Worm (Caenorhabditis elegans) whole organism, L1 larva: ENCODE measurements around the gene pwp-1.

Experiments
- Y116A8C.19 ChIP-seq: sonication (generic microtip); optimal IDR thresholded peaks from 2 replicates; lab custom pipeline; 2016; ENCODE audit warnings: missing compliant biosample characterization, missing genetic modification characterization, borderline replicate concordance
- efl-3 ChIP-seq: fragments of 200-800 bp; sonication (Bioruptor generic); optimal IDR thresholded peaks from 2 replicates; lab custom pipeline; 2018; ENCODE audit warnings: mild to moderate bottlenecking, missing genetic modification characterization, missing compliant biosample characterization
- elt-2 ChIP-seq: sonication (generic microtip); optimal IDR thresholded peaks from 2 replicates; lab custom pipeline; 2016; ENCODE audit warnings: missing genetic modification characterization, mild to moderate bottlenecking, inconsistent platforms, missing compliant biosample characterization, missing genetic modification reagents
- lin-15B ChIP-seq: fragments of 150-350 bp; sonication (generic microtip); optimal IDR thresholded peaks from 3 replicates; lab custom pipeline; 2014; ENCODE audit warnings: missing biosample characterization, missing genetic modification characterization
- lsy-2 ChIP-seq, 2 experiments: fragments of 150-350 bp; optimal IDR thresholded peaks; 2 replicates each; lab custom pipeline; 2014; ENCODE audit warnings: missing biosample characterization in 2 of 2, missing genetic modification characterization in 2 of 2
- nhr-11 ChIP-seq: fragments of 150-350 bp; optimal IDR thresholded peaks from 2 replicates; lab custom pipeline; 2014; ENCODE audit warnings: missing biosample characterization, missing genetic modification characterization
- ztf-4 ChIP-seq: fragments of 150-350 bp; optimal IDR thresholded peaks from 2 replicates; lab custom pipeline; 2014; ENCODE audit warnings: missing biosample characterization, missing genetic modification characterization

DNA sequence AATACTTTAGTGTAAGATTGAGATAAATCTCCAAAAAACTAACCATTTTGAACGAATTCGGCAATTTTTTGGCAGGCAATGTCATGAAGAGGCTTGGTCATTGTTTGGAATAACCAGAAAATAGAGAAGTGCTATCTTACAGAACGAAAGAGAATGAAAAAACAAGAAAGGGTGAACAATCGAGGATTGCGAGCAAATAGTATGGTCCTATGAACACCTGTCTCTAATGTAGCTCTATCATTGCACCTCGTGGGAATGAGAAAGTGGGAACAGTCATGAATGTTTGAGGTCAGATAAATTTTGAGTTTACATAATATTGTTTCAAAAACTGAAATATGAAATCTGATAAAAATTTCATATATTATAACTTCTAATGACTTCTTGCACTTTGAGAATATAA lies 39.1 kb downstream of the pwp-1 start, which contains the start of gene C48D1.1:
- TF ChIP-seq ztf-4 (tag; lab: Kevin White, UChicago) (no peak), nhr-11 (no peak), lin-15B (tag; lab: Kevin White, UChicago) (no peak), efl-3 (GFP tag; lab: Kevin White, UChicago) (no peak), lsy-2 (tag; optimal IDR thresholded peaks at IDR 0.05; lab: Kevin White, UChicago) (no peak), Y116A8C.19 (tag; lab: Kevin White, UChicago) (no peak), elt-2 (tag; lab: Kevin White, UChicago) (no peak)
